Worm (Caenorhabditis elegans) whole organism, L3 larva: ENCODE data around the gene grsp-4.

Experiments used
- mdl-1 ChIP-seq: fragments of 150-350 bp; optimal IDR thresholded peaks from 2 replicates; lab custom pipeline; 2014; ENCODE audit warnings: missing biosample characterization, missing genetic modification characterization
- ztf-11 ChIP-seq: fragments of 150-350 bp; optimal IDR thresholded peaks from 2 replicates; lab custom pipeline; 2014; ENCODE audit warnings: missing biosample characterization, missing genetic modification characterization

- TF ChIP-seq ztf-11 (tag; lab: Kevin White, UChicago) (no peak), mdl-1 (tag; lab: Kevin White, UChicago) (no peak)
Observed at ce11 chrV:7639787-7640186, 15.0 kb downstream of the grsp-4 start, which contains the start of gene F07C4.10.
